Worm (Caenorhabditis elegans) whole organism, young adult: Measurements from ENCODE around the gene srj-10.

Source experiments
- C06A6.2 ChIP-seq: fragments of 200-800 bp; sonication (Bioruptor generic); conservative IDR thresholded peaks from 2 replicates; pipeline ENCODE4 v1.3.6; 2022; ENCODE audit warnings: missing genetic modification characterization, missing compliant biosample characterization
- F10E7.11 ChIP-seq: sonication (generic microtip); optimal IDR thresholded peaks from 2 replicates; lab custom pipeline; 2017; ENCODE audit warnings: mild to moderate bottlenecking, missing genetic modification characterization, moderate library complexity, missing compliant biosample characterization
- F39B2.1 ChIP-seq: fragments of 200-800 bp; sonication (Bioruptor generic); IDR thresholded peaks from 2 replicates; pipeline ENCODE4 v1.3.6; 2022; ENCODE audit warnings: missing genetic modification reagents, missing genetic modification characterization, missing compliant biosample characterization
- ZK185.1 ChIP-seq: sonication (generic microtip); optimal IDR thresholded peaks from 2 replicates; lab custom pipeline; 2016; ENCODE audit warnings: mild to moderate bottlenecking, missing genetic modification characterization, missing compliant biosample characterization; ENCODE audit not compliant: poor library complexity, severe bottlenecking
- aptf-2 ChIP-seq: fragments of 200-800 bp; sonication (Bioruptor generic); conservative IDR thresholded peaks from 2 replicates; pipeline ENCODE4 v1.3.6; 2022; ENCODE audit warnings: missing genetic modification reagents, missing genetic modification characterization, missing compliant biosample characterization
- aptf-3 ChIP-seq: fragments of 200-800 bp; sonication (Bioruptor generic); IDR thresholded peaks from 2 replicates; pipeline ENCODE4 v1.3.6; 2022; ENCODE audit warnings: missing genetic modification characterization, missing compliant biosample characterization
- attf-5 ChIP-seq: fragments of 200-800 bp; sonication (Bioruptor generic); optimal IDR thresholded peaks from 2 replicates; lab custom pipeline; 2018; ENCODE audit warnings: mild to moderate bottlenecking, missing genetic modification characterization, missing compliant biosample characterization
- bed-1 ChIP-seq: fragments of 200-800 bp; sonication (Bioruptor generic); IDR thresholded peaks from 2 replicates; pipeline ENCODE4 v1.3.6; 2022; ENCODE audit warnings: missing genetic modification reagents, missing genetic modification characterization, missing compliant biosample characterization
- die-1 ChIP-seq: sonication (generic microtip); optimal IDR thresholded peaks from 2 replicates; lab custom pipeline; 2016; ENCODE audit warnings: missing genotype, mild to moderate bottlenecking, missing genetic modification characterization, missing compliant biosample characterization
- dox-1 ChIP-seq: fragments of 200-800 bp; sonication (Bioruptor generic); IDR thresholded peaks from 2 replicates; pipeline ENCODE4 v1.3.6; 2022; ENCODE audit warnings: missing genetic modification reagents, missing genetic modification characterization, missing compliant biosample characterization
- egl-44 ChIP-seq: fragments of 200-800 bp; sonication (Bioruptor generic); IDR thresholded peaks from 2 replicates; pipeline ENCODE4 v1.3.6; 2022; ENCODE audit warnings: missing genetic modification reagents, missing genetic modification characterization, missing compliant biosample characterization
- egrh-3 ChIP-seq: fragments of 200-800 bp; sonication (Bioruptor generic); IDR thresholded peaks from 2 replicates; pipeline ENCODE4 v1.3.6; 2022; ENCODE audit warnings: missing genetic modification reagents, missing genetic modification characterization, missing compliant biosample characterization
- ekl-4 ChIP-seq: fragments of 200-800 bp; sonication (Bioruptor generic); IDR thresholded peaks from 2 replicates; pipeline ENCODE4 v1.3.6; 2022; ENCODE audit warnings: missing genetic modification reagents, missing genetic modification characterization, missing compliant biosample characterization
- ets-4 ChIP-seq: fragments of 200-800 bp; sonication (Bioruptor generic); optimal IDR thresholded peaks from 2 replicates; lab custom pipeline; 2018; ENCODE audit warnings: mild to moderate bottlenecking, missing genetic modification characterization, missing compliant biosample characterization
- gei-17 ChIP-seq: fragments of 200-800 bp; sonication (Bioruptor generic); optimal IDR thresholded peaks from 2 replicates; lab custom pipeline; 2018; ENCODE audit warnings: mild to moderate bottlenecking, missing genetic modification characterization, missing compliant biosample characterization
- hmg-1.2 ChIP-seq: fragments of 200-800 bp; sonication (Bioruptor generic); IDR thresholded peaks from 2 replicates; pipeline ENCODE4 v1.3.6; 2022; ENCODE audit warnings: missing genetic modification reagents, missing genetic modification characterization, missing compliant biosample characterization
- hsf-1 ChIP-seq: fragments of 200-800 bp; sonication (Bioruptor generic); IDR thresholded peaks from 2 replicates; pipeline ENCODE4 v1.3.6; 2022; ENCODE audit warnings: missing genetic modification reagents, missing genetic modification characterization, missing compliant biosample characterization
- lag-1 ChIP-seq: fragments of 200-800 bp; sonication (Bioruptor generic); IDR thresholded peaks from 2 replicates; pipeline ENCODE4 v1.3.6; 2022; ENCODE audit warnings: missing genetic modification reagents, missing genetic modification characterization, missing compliant biosample characterization
- lin-26 ChIP-seq: fragments of 200-800 bp; sonication (Bioruptor generic); IDR thresholded peaks from 2 replicates; pipeline ENCODE4 v1.3.6; 2022; ENCODE audit warnings: missing genetic modification reagents, missing genetic modification characterization, missing compliant biosample characterization
- lin-35 ChIP-seq, 3 experiments: fragments of 150-350 bp in 2 of 3; sonication (generic microtip) in 1 of 3; optimal IDR thresholded peaks; 2 replicates each; lab custom pipeline; 2014 to 2018; ENCODE audit warnings: missing biosample characterization in 3 of 3, missing genetic modification characterization in 3 of 3, missing genetic modification reagents in 3 of 3
- lin-40 ChIP-seq: sonication (generic microtip); optimal IDR thresholded peaks from 2 replicates; lab custom pipeline; 2016; ENCODE audit warnings: missing genetic modification characterization, mild to moderate bottlenecking, missing compliant biosample characterization, missing genotype, missing genetic modification reagents
- lir-1 ChIP-seq: fragments of 200-800 bp; sonication (Bioruptor generic); conservative IDR thresholded peaks from 2 replicates; pipeline ENCODE4 v1.3.6; 2022; ENCODE audit warnings: missing genetic modification reagents, missing genetic modification characterization, missing compliant biosample characterization
- lsy-27 ChIP-seq: sonication (generic microtip); optimal IDR thresholded peaks from 2 replicates; lab custom pipeline; 2017; ENCODE audit warnings: missing genetic modification characterization, mild to moderate bottlenecking, missing compliant biosample characterization, antibody characterized with exemption, missing genotype, borderline replicate concordance; ENCODE audit not compliant: insufficient read depth
- madf-3 ChIP-seq: fragments of 200-800 bp; sonication (Bioruptor generic); IDR thresholded peaks from 2 replicates; pipeline ENCODE4 v1.3.6; 2022; ENCODE audit warnings: missing genetic modification reagents, missing genetic modification characterization, missing compliant biosample characterization
- madf-6 ChIP-seq: fragments of 200-800 bp; sonication (Bioruptor generic); IDR thresholded peaks from 2 replicates; pipeline ENCODE4 v1.3.6; 2022; ENCODE audit warnings: missing genetic modification reagents, missing genetic modification characterization, missing compliant biosample characterization
- madf-8 ChIP-seq: fragments of 200-800 bp; sonication (Bioruptor generic); conservative IDR thresholded peaks from 2 replicates; pipeline ENCODE4 v1.3.6; 2022; ENCODE audit warnings: missing genetic modification reagents, missing genetic modification characterization, missing compliant biosample characterization
- mcd-1 ChIP-seq: fragments of 200-800 bp; sonication (Bioruptor generic); IDR thresholded peaks from 2 replicates; pipeline ENCODE4 v1.3.6; 2022; ENCODE audit warnings: missing genetic modification reagents, missing genetic modification characterization, missing compliant biosample characterization
- nhr-27 ChIP-seq: fragments of 200-800 bp; sonication (Bioruptor generic); optimal IDR thresholded peaks from 2 replicates; lab custom pipeline; 2018; ENCODE audit warnings: mild to moderate bottlenecking, missing genetic modification characterization, moderate library complexity, missing compliant biosample characterization
- nhr-80 ChIP-seq: sonication (generic microtip); optimal IDR thresholded peaks from 2 replicates; lab custom pipeline; 2016; ENCODE audit warnings: missing genetic modification characterization, missing compliant biosample characterization
- pbrm-1 ChIP-seq: fragments of 200-800 bp; sonication (Bioruptor generic); IDR thresholded peaks from 2 replicates; pipeline ENCODE4 v1.3.6; 2022; ENCODE audit warnings: missing genetic modification reagents, missing genetic modification characterization, missing compliant biosample characterization
- snpc-4 ChIP-seq, 5 experiments: fragments of 150-350 bp in 1 of 5; sonication (generic microtip) in 4 of 5; optimal IDR thresholded peaks; 2 replicates each; lab custom pipeline; 2014 to 2018; ENCODE audit warnings: missing genetic modification characterization in 5 of 5, missing biosample characterization in 3 of 5, antibody characterized with exemption in 2 of 5, mild to moderate bottlenecking in 2 of 5, missing compliant biosample characterization in 2 of 5, missing genotype in 2 of 5, moderate library complexity in 2 of 5, missing genetic modification reagents in 1 of 5
- xnd-1 ChIP-seq: sonication (generic microtip); optimal IDR thresholded peaks from 2 replicates; lab custom pipeline; 2016; ENCODE audit warnings: missing genotype, missing genetic modification reagents, missing genetic modification characterization, missing compliant biosample characterization
- zfh-2 ChIP-seq: fragments of 200-800 bp; sonication (Bioruptor generic); conservative IDR thresholded peaks from 2 replicates; pipeline ENCODE4 v1.3.6; 2022; ENCODE audit warnings: missing genetic modification reagents, missing genetic modification characterization, missing compliant biosample characterization
- ztf-22 ChIP-seq: fragments of 200-800 bp; sonication (Bioruptor generic); optimal IDR thresholded peaks from 2 replicates; lab custom pipeline; 2018; ENCODE audit warnings: mild to moderate bottlenecking, missing genetic modification characterization, moderate library complexity, missing compliant biosample characterization
- ztf-25 ChIP-seq: fragments of 200-800 bp; sonication (Bioruptor generic); IDR thresholded peaks from 2 replicates; pipeline ENCODE4 v1.3.6; 2022; ENCODE audit warnings: missing genetic modification reagents, missing genetic modification characterization, missing compliant biosample characterization

Gene srj-10

ce11 chrV:16040848-16041247 lies 32.9 kb downstream of the srj-10 start:
- peak; percentile 31; the same call in 1 of the 2 replicates for TF ChIP-seq ekl-4
- TF ChIP-seq, all 124 proteins: peak for 1; not testable (repeated sequence) for 123

DNA sequence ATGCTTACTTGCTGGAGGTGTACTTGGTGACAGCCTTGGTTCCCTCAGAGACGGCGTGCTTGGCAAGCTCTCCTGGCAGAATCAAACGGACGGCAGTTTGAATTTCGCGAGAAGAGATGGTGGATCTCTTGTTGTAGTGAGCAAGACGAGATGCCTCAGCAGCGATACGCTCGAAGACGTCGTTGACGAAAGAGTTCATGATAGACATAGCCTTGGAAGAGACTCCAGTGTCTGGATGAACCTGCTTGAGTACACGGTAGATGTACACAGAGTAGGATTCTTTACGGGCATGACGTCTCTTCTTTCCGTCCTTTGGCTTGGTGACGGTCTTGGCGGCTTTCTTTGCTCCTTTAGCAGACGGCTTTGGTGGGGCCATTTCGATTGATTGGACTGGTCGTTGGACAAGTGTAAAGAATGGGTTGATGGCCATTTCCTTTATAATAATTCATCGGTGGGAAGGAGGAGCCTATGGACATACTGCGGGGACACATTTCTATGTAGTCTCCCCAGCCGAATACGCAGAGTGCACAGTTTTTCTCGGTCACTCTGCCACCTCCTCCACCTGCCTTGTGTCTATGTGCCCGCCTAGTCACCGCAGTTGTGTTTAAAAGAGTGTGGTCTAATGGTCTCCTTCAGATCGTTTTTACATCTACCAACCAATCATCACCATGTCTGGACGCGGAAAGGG lies 33.5 kb downstream of the srj-10 start, which contains the start of the genes his-4 and his-3:
TSS of gene his-4 (minus strand) at position 376 of the 688 bp plus-strand sequence.
TSS of gene his-3 (plus strand) at position 669 of the 688 bp plus-strand sequence.
- TF ChIP-seq mcd-1: 0 out of 2 replicates have a peak, but pooled peaks have one; percentile 13
- TF ChIP-seq F39B2.1 (GFP tag; lab: Robert Waterston, UW): peak; percentile 88; the same call in 1 of the 2 replicates
- 0 out of 2 replicates have a peak, but pooled peaks have one; percentile 15 for TF ChIP-seq hsf-1 (GFP tag; lab: Robert Waterston, UW)
- TF ChIP-seq hmg-1.2 (GFP tag; lab: Robert Waterston, UW): peak; percentile 10; the same call in 1 of the 2 replicates
- TF ChIP-seq nhr-80: peak; percentile 17
- TF ChIP-seq pbrm-1: peak; percentile 31
- 0 out of 2 replicates have a peak, but pooled peaks have one; percentile 15 for TF ChIP-seq dox-1 (GFP tag; lab: Robert Waterston, UW)

DNA sequence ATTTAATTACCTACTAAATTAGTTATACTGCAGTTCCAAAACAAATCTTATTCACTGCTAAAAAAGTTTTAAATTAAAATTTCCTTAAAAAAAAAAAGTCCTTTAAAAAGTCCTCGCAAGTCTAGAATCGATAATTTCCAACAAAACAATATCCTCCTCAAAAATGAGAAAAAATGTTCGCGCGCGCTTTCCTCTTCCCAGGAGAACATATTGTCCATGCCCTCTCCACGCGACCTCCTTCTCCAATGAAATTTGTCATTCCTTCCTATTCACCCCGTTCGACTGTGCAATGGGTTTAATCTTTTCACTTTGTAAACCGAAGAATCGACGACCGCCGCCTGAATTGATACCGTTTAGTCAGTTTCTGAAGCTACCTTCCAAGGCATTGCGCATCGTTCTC lies 37.6 kb downstream of the srj-10 start, which contains the start of gene T10C6.10:
TSS of gene T10C6.10 (plus strand) at position 248 of the 400 bp plus-strand sequence.
- 0 out of 2 replicates have a peak, but pooled peaks have one; percentile 15 for TF ChIP-seq madf-6 (GFP tag; lab: Robert Waterston, UW)
- peak; percentile 97 for TF ChIP-seq aptf-2 (GFP tag; lab: Robert Waterston, UW)
- TF ChIP-seq aptf-3 (GFP tag; lab: Robert Waterston, UW): 0 out of 2 replicates have a peak, but pooled peaks have one; percentile 65
- no peak for TF ChIP-seq C06A6.2 (GFP tag; lab: Robert Waterston, UW)
- TF ChIP-seq attf-5 (GFP tag; lab: Kevin White, UChicago): no peak
- TF ChIP-seq, all 124 proteins: peak for 3

DNA sequence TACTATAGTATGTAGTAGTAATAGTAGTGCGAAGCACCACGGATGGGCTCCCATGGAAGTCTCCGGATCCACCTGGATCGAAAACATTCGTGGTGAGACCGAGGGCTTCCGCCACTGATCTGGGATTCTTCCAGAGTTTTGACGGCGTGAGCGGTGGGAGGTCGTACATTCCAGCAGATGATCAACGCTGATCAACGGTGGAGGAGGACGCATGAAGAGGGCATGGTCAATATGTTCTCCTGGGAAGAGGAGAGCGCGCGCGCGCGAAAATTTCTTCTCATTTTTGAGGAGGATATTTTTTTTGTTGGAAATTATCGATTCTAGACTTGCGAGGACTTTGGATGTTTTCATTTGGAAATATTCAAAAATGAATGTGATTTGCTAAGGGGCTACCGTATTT lies 40.3 kb downstream of the srj-10 start:
- TF ChIP-seq lsy-27 (tag; lab: Kevin White, UChicago) (no peak), die-1 (tag; lab: Kevin White, UChicago) (no peak), lag-1 (no peak), aptf-2 (GFP tag; lab: Robert Waterston, UW) (peak; percentile 99), hsf-1 (GFP tag; lab: Robert Waterston, UW) (no peak), F10E7.11 (tag; lab: Kevin White, UChicago) (no peak), aptf-3 (GFP tag; lab: Robert Waterston, UW) (peak; percentile 97), madf-6 (GFP tag; lab: Robert Waterston, UW) (peak; percentile 86), zfh-2 (GFP tag; lab: Robert Waterston, UW) (0 out of 2 replicates have a peak, but pooled peaks have one; percentile 39), ztf-22 (no peak), madf-8 (GFP tag; lab: Robert Waterston, UW) (peak; percentile 56; the same call in 1 of the 2 replicates)

DNA sequence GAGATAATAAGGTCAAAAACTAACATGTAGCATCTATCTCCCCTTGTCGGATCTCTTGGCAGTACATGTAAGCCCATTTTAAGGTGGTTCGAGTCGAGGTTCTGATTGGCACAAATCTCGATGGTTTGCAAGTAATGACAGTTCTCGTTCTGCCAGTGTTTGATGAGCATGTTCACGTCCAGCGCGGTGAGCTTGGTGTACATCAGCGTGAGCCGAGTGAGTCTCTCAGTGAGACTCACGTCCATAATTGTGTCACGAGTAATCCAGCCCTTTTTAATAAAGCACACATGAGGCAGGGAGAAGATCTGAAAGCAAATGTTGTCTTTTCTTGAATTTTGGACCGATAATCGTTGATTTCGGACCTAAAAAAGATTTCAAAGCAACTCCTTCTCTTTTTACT lies 41.0 kb downstream of the srj-10 start, which contains the start of gene T10C6.16:
TSS of gene T10C6.16 (minus strand) at position 245 of the 400 bp plus-strand sequence.
- TF ChIP-seq madf-3 (no peak), nhr-27 (tag; lab: Kevin White, UChicago) (no peak), egrh-3 (GFP tag; lab: Robert Waterston, UW) (no peak), ekl-4 (no peak)

DNA sequence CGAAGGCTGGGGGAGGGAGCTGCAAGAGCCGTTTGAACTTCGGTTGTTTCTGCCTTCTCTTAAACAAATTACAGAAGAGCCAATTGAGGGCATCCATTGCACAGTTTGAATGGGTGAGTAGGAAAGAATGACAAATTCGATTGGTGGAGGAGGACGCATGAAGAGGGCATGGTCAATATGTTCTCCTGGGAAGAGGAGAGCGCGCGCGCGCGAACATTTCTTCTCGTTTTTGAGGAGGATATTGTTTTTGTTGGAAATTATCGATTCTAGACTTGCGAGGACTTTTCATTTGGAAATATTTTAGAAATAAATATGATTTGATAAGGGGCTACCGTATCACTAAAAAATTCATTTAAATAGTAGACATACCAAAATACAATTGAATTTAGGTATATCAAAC lies 42.2 kb downstream of the srj-10 start, which contains the start of gene T10C6.7:
TSS of gene T10C6.7 (minus strand) at position 143 of the 400 bp plus-strand sequence.
- TF ChIP-seq madf-6 (GFP tag; lab: Robert Waterston, UW): peak; percentile 87
- peak; percentile 7 for TF ChIP-seq xnd-1 (tag; lab: Kevin White, UChicago)
- peak; percentile 69 for TF ChIP-seq madf-8 (GFP tag; lab: Robert Waterston, UW)
- TF ChIP-seq bed-1 (GFP tag; lab: Robert Waterston, UW): no peak
- TF ChIP-seq snpc-4 (GFP tag; optimal IDR thresholded peaks at IDR 0.05; lab: Kevin White, UChicago): no peak
- TF ChIP-seq snpc-4 (tag; optimal IDR thresholded peaks at IDR 0.05; lab: Kevin White, UChicago): no peak
- TF ChIP-seq lin-40 (tag; lab: Kevin White, UChicago): no peak
- TF ChIP-seq gei-17: no peak
- no peak for TF ChIP-seq lin-26
- 0 out of 2 replicates have a peak, but pooled peaks have one; percentile 10 for TF ChIP-seq lir-1 (GFP tag; lab: Robert Waterston, UW)
- TF ChIP-seq aptf-3 (GFP tag; lab: Robert Waterston, UW): peak; percentile 98
- no peak for TF ChIP-seq ets-4
- no peak for TF ChIP-seq ztf-25 (GFP tag; lab: Robert Waterston, UW)
- no peak for TF ChIP-seq lin-35 (GFP tag; optimal IDR thresholded peaks at IDR 0.05; lab: Kevin White, UChicago)
- TF ChIP-seq nhr-27 (tag; lab: Kevin White, UChicago): no peak
- TF ChIP-seq egl-44: no peak
- TF ChIP-seq ZK185.1 (tag; lab: Kevin White, UChicago): no peak
